Fruit fly (Drosophila melanogaster) whole organism, embryonic: Measurements from ENCODE around the gene Tctp.
A peak's percentile ranks its signal among the peaks of the same experiment; 100 is the strongest.

Experiments used
- ATbp ChIP-seq: fragments of 200-800 bp; sonication (Bioruptor generic); optimal IDR thresholded peaks from 2 replicates; lab custom pipeline; 2017; ENCODE audit warnings: missing biosample characterization, mild to moderate bottlenecking, missing genetic modification characterization, missing genetic modification reagents
- Abd-B ChIP-seq: fragments of 200-800 bp; sonication (Bioruptor generic); optimal IDR thresholded peaks from 2 replicates; lab custom pipeline; 2018; ENCODE audit warnings: missing biosample characterization, mild to moderate bottlenecking, missing genetic modification characterization, moderate library complexity
- CG10267 ChIP-seq: fragments of 200-800 bp; sonication (Bioruptor generic); optimal IDR thresholded peaks from 2 replicates; lab custom pipeline; 2018; ENCODE audit warnings: missing biosample characterization, mild to moderate bottlenecking, missing genetic modification characterization, moderate library complexity
- CG10366 ChIP-seq: fragments of 200-800 bp; sonication (Bioruptor generic); IDR thresholded peaks from 2 replicates; pipeline ENCODE4 v1.3.6; 2022; ENCODE audit warnings: missing biosample characterization, missing genetic modification characterization
- CG10462 ChIP-seq: fragments of 200-800 bp; sonication (Bioruptor generic); optimal IDR thresholded peaks from 2 replicates; lab custom pipeline; 2016; ENCODE audit warnings: missing biosample characterization, missing genetic modification characterization
- CG10979 ChIP-seq: fragments of 200-800 bp; sonication (Bioruptor generic); optimal IDR thresholded peaks from 2 replicates; lab custom pipeline; 2018; ENCODE audit warnings: missing biosample characterization, mild to moderate bottlenecking, missing genetic modification characterization, moderate library complexity
- CG11456 ChIP-seq: fragments of 200-800 bp; sonication (Bioruptor generic); IDR thresholded peaks from 3 replicates; pipeline ENCODE4 v1.3.6; 2022; ENCODE audit warnings: missing biosample characterization, missing genetic modification characterization
- CG12299 ChIP-seq: fragments of 200-800 bp; sonication (Bioruptor generic); optimal IDR thresholded peaks from 2 replicates; lab custom pipeline; 2018; ENCODE audit warnings: missing biosample characterization, mild to moderate bottlenecking, missing genetic modification characterization
- CG12659 ChIP-seq: fragments of 200-800 bp; sonication (Bioruptor generic); optimal IDR thresholded peaks from 3 replicates; lab custom pipeline; 2017; ENCODE audit warnings: mild to moderate bottlenecking, missing biosample characterization, missing genetic modification reagents, missing genetic modification characterization
- CG12942 ChIP-seq: fragments of 200-800 bp; sonication (Bioruptor generic); optimal IDR thresholded peaks from 3 replicates; lab custom pipeline; 2016; ENCODE audit warnings: missing biosample characterization, missing genetic modification characterization
- CG16813 ChIP-seq: fragments of 200-800 bp; sonication (Bioruptor generic); IDR thresholded peaks from 3 replicates; pipeline ENCODE4 v1.3.6; 2022; ENCODE audit warnings: missing biosample characterization, missing genetic modification characterization; ENCODE audit not compliant: partially characterized antibody
- CG17612 ChIP-seq: fragments of 200-800 bp; sonication (Bioruptor generic); IDR thresholded peaks from 2 replicates; pipeline ENCODE4 v1.3.6; 2022; ENCODE audit warnings: missing biosample characterization, missing genetic modification characterization
- CG17802 ChIP-seq: fragments of 200-800 bp; sonication (Bioruptor generic); optimal IDR thresholded peaks from 2 replicates; lab custom pipeline; 2018; ENCODE audit warnings: missing biosample characterization, mild to moderate bottlenecking, missing genetic modification characterization, moderate library complexity
- CG17912 ChIP-seq: fragments of 200-800 bp; sonication (Bioruptor generic); optimal IDR thresholded peaks from 2 replicates; lab custom pipeline; 2018; ENCODE audit warnings: missing biosample characterization, mild to moderate bottlenecking, missing genetic modification characterization
- CG2712 ChIP-seq: fragments of 200-800 bp; optimal IDR thresholded peaks from 3 replicates; lab custom pipeline; 2019; ENCODE audit warnings: missing biosample characterization, mild to moderate bottlenecking, missing genetic modification characterization, moderate library complexity
- CG31365 ChIP-seq: fragments of 200-800 bp; sonication (Bioruptor generic); optimal IDR thresholded peaks from 2 replicates; lab custom pipeline; 2018; ENCODE audit warnings: missing biosample characterization, mild to moderate bottlenecking, missing genetic modification characterization
- CG33557 ChIP-seq: fragments of 200-800 bp; sonication (Bioruptor generic); optimal IDR thresholded peaks from 2 replicates; lab custom pipeline; 2019; ENCODE audit warnings: missing biosample characterization, mild to moderate bottlenecking, missing genetic modification characterization, moderate library complexity
- CG4328 ChIP-seq: fragments of 200-800 bp; sonication (Bioruptor generic); optimal IDR thresholded peaks from 3 replicates; lab custom pipeline; 2017; ENCODE audit warnings: missing biosample characterization, missing genetic modification reagents, missing genetic modification characterization
- CG43689 ChIP-seq: fragments of 200-800 bp; sonication (Bioruptor generic); IDR thresholded peaks from 2 replicates; pipeline ENCODE4 v1.3.6; 2022; ENCODE audit warnings: missing biosample characterization, missing genetic modification characterization
- CG4730 ChIP-seq: fragments of 200-800 bp; sonication (Bioruptor generic); IDR thresholded peaks from 2 replicates; pipeline ENCODE4 v1.3.6; 2022; ENCODE audit warnings: missing biosample characterization, missing genetic modification characterization
- CG8089 ChIP-seq: fragments of 200-800 bp; sonication (Bioruptor generic); optimal IDR thresholded peaks from 3 replicates; lab custom pipeline; 2016; ENCODE audit warnings: missing biosample characterization, missing genetic modification characterization
- CG8290 ChIP-seq, 3 experiments: fragments of 200-800 bp; sonication (Bioruptor generic); optimal IDR thresholded peaks; 2 replicates each; lab custom pipeline; 2016 to 2019; ENCODE audit warnings: missing biosample characterization in 3 of 3, missing genetic modification characterization in 3 of 3, mild to moderate bottlenecking in 2 of 3, moderate library complexity in 1 of 3
- CG8478 ChIP-seq: fragments of >200 bp; optimal IDR thresholded peaks from 2 replicates; lab custom pipeline; 2018
- CG9609 ChIP-seq: fragments of 200-800 bp; sonication (Bioruptor generic); optimal IDR thresholded peaks from 3 replicates; lab custom pipeline; 2016; ENCODE audit warnings: missing biosample characterization, missing genetic modification characterization
- CG9727 ChIP-seq: fragments of 200-800 bp; sonication (Bioruptor generic); optimal IDR thresholded peaks from 3 replicates; lab custom pipeline; 2017; ENCODE audit warnings: missing biosample characterization, mild to moderate bottlenecking, missing genetic modification characterization
- CHES-1-like ChIP-seq: fragments of 200-800 bp; sonication (Bioruptor generic); optimal IDR thresholded peaks from 2 replicates; lab custom pipeline; 2016; ENCODE audit warnings: missing biosample characterization, missing genetic modification characterization
- Dref ChIP-seq: fragments of 200-800 bp; sonication (Bioruptor generic); IDR thresholded peaks from 2 replicates; pipeline ENCODE4 v1.3.6; 2022; ENCODE audit warnings: missing biosample characterization, missing genetic modification characterization
- Fer1 ChIP-seq: fragments of 200-800 bp; sonication (Bioruptor generic); optimal IDR thresholded peaks from 2 replicates; lab custom pipeline; 2017; ENCODE audit warnings: missing biosample characterization, mild to moderate bottlenecking, missing genetic modification characterization
- H15 ChIP-seq: fragments of 200-800 bp; sonication (Bioruptor generic); IDR thresholded peaks from 3 replicates; pipeline ENCODE4 v1.3.6; 2022; ENCODE audit warnings: missing biosample characterization, missing genetic modification characterization
- Hmr ChIP-seq: fragments of 200-800 bp; sonication (Bioruptor generic); optimal IDR thresholded peaks from 3 replicates; lab custom pipeline; 2017; ENCODE audit warnings: mild to moderate bottlenecking, missing biosample characterization, missing genetic modification reagents, missing genetic modification characterization
- Hmx ChIP-seq: fragments of 200-800 bp; sonication (Bioruptor generic); optimal IDR thresholded peaks from 2 replicates; lab custom pipeline; 2016; ENCODE audit warnings: missing biosample characterization, missing genetic modification characterization
- Hr39 ChIP-seq: fragments of >200 bp; optimal IDR thresholded peaks from 2 replicates; lab custom pipeline; 2017
- Lhr ChIP-seq: fragments of 200-800 bp; sonication (Bioruptor generic); optimal IDR thresholded peaks from 3 replicates; lab custom pipeline; 2017; ENCODE audit warnings: mild to moderate bottlenecking, missing biosample characterization, missing genetic modification reagents, missing genetic modification characterization
- Nf-YC ChIP-seq: fragments of 200-800 bp; optimal IDR thresholded peaks from 3 replicates; lab custom pipeline; 2019; ENCODE audit warnings: missing biosample characterization, mild to moderate bottlenecking, missing genetic modification characterization, moderate library complexity
- Ptx1 ChIP-seq: fragments of 200-800 bp; sonication (Bioruptor generic); IDR thresholded peaks from 2 replicates; pipeline ENCODE4 v1.3.6; 2022; ENCODE audit warnings: missing biosample characterization, missing genetic modification characterization
- Sin3A ChIP-seq: fragments of >200 bp; optimal IDR thresholded peaks from 2 replicates; lab custom pipeline; 2018
- Spps ChIP-seq: fragments of 200-800 bp; sonication (Bioruptor generic); optimal IDR thresholded peaks from 2 replicates; lab custom pipeline; 2018; ENCODE audit warnings: missing biosample characterization, mild to moderate bottlenecking, missing genetic modification characterization
- Sry-δ ChIP-seq: fragments of 200-800 bp; sonication (Bioruptor generic); optimal IDR thresholded peaks from 2 replicates; lab custom pipeline; 2016; ENCODE audit warnings: missing biosample characterization, missing genetic modification characterization
- Xrp1 ChIP-seq: fragments of 200-800 bp; sonication (Bioruptor generic); IDR thresholded peaks from 2 replicates; pipeline ENCODE4 v1.3.6; 2022; ENCODE audit warnings: missing biosample characterization, missing genetic modification characterization
- caup ChIP-seq: fragments of 200-800 bp; sonication (Bioruptor generic); optimal IDR thresholded peaks from 3 replicates; lab custom pipeline; 2017; ENCODE audit warnings: missing biosample characterization, mild to moderate bottlenecking, missing genetic modification characterization, moderate library complexity; ENCODE audit not compliant: severe bottlenecking
- cg ChIP-seq: fragments of 200-800 bp; sonication (Bioruptor generic); optimal IDR thresholded peaks from 3 replicates; lab custom pipeline; 2019; ENCODE audit warnings: missing biosample characterization, mild to moderate bottlenecking, missing genetic modification characterization, moderate library complexity
- eyg ChIP-seq: fragments of 200-800 bp; sonication (Bioruptor generic); optimal IDR thresholded peaks from 3 replicates; lab custom pipeline; 2016; ENCODE audit warnings: missing biosample characterization, missing genetic modification characterization
- jing ChIP-seq: fragments of 200-800 bp; sonication (Bioruptor generic); optimal IDR thresholded peaks from 2 replicates; lab custom pipeline; 2018; ENCODE audit warnings: missing biosample characterization, mild to moderate bottlenecking, missing genetic modification characterization
- knrl ChIP-seq: fragments of 200-800 bp; sonication (Bioruptor generic); IDR thresholded peaks from 3 replicates; pipeline ENCODE4 v1.3.6; 2022; ENCODE audit warnings: missing biosample characterization, missing genetic modification characterization; ENCODE audit not compliant: partially characterized antibody
- odd ChIP-seq: fragments of 200-800 bp; sonication (Bioruptor generic); optimal IDR thresholded peaks from 2 replicates; lab custom pipeline; 2017; ENCODE audit warnings: missing biosample characterization, mild to moderate bottlenecking, missing genetic modification characterization
- p53 ChIP-seq: fragments of 200-800 bp; sonication (Bioruptor generic); optimal IDR thresholded peaks from 2 replicates; lab custom pipeline; 2016; ENCODE audit warnings: missing biosample characterization, missing genetic modification characterization
- pum ChIP-seq: fragments of 200-800 bp; sonication (Bioruptor generic); optimal IDR thresholded peaks from 2 replicates; lab custom pipeline; 2016; ENCODE audit warnings: missing biosample characterization, missing genetic modification characterization
- sna ChIP-seq: fragments of 200-800 bp; sonication (Bioruptor generic); IDR thresholded peaks from 2 replicates; pipeline ENCODE4 v1.3.6; 2022; ENCODE audit warnings: missing biosample characterization, missing genetic modification characterization; ENCODE audit not compliant: partially characterized antibody
- tgo ChIP-seq: fragments of 200-800 bp; sonication (Bioruptor generic); IDR thresholded peaks from 3 replicates; pipeline ENCODE4 v1.3.6; 2022; ENCODE audit warnings: missing biosample characterization, missing genetic modification characterization

The Tctp gene

dm6 chr3R:11211291-11212061 lies 1.4 kb downstream of the Tctp start (continued):
- TF ChIP-seq cg (GFP tag; lab: Kevin White, UChicago) (peak; percentile 23), CG9727 (GFP tag; lab: Kevin White, UChicago) (peak; percentile 61), odd (no peak), jing (GFP tag; lab: Kevin White, UChicago) (no peak), Lhr (no peak), CG12299 (tag; lab: Kevin White, UChicago) (peak; percentile 33), CG9609 (GFP tag; lab: Kevin White, UChicago) (peak; percentile 62), Abd-B (peak; percentile 76), CG10267 (tag; lab: Kevin White, UChicago) (peak; percentile 53), ATbp (peak; percentile 36), knrl (0 out of 3 replicates have a peak, but pooled peaks have one; percentile 13), CG43689 (no peak), eyg (GFP tag; lab: Kevin White, UChicago) (peak; percentile 29), Spps (no peak), CG8089 (peak; percentile 19), Hmr (GFP tag; lab: Kevin White, UChicago) (peak; percentile 76), CG12942 (peak; percentile 61), CG33557 (peak; percentile 27), CG12659 (GFP tag; lab: Kevin White, UChicago) (peak; percentile 76), CG8478 (no peak), CG10462 (GFP tag; lab: Kevin White, UChicago) (no peak), Fer1 (GFP tag; lab: Kevin White, UChicago) (peak; percentile 63), CG17612 (GFP tag; lab: Robert Waterston, UW) (peak; percentile 76), sna (GFP tag; lab: Robert Waterston, UW) (no peak), CG8290 (GFP tag; optimal IDR thresholded peaks at IDR 0.05; lab: Kevin White, UChicago) (peak; percentile 62), CG8290 (tag; optimal IDR thresholded peaks at IDR 0.05; lab: Kevin White, UChicago) (peak in 1 of 2 experiments; percentile 81), CG17802 (tag; lab: Kevin White, UChicago) (peak; percentile 38), Sin3A (lab: Kevin White, UChicago) (no peak), Ptx1 (GFP tag; lab: Robert Waterston, UW) (peak; percentile 81), CG2712 (peak; percentile 72), p53 (GFP tag; lab: Kevin White, UChicago) (no peak), pum (peak; percentile 67), CG4730 (peak; percentile 56; the same call in 1 of the 2 replicates), Hmx (GFP tag; lab: Kevin White, UChicago) (no peak), Nf-YC (peak; percentile 71), CG16813 (GFP tag; lab: Robert Waterston, UW) (no peak), CG4328 (GFP tag; lab: Kevin White, UChicago) (no peak), CG11456 (GFP tag; lab: Robert Waterston, UW) (peak; percentile 86), Xrp1 (peak; percentile 77), tgo (peak; percentile 79), Dref (GFP tag; lab: Robert Waterston, UW) (peak; percentile 18; the same call in 1 of the 2 replicates), Hr39 (lab: Kevin White, UChicago) (no peak), CG10979 (tag; lab: Kevin White, UChicago) (peak; percentile 50), CG31365 (tag; lab: Kevin White, UChicago) (no peak), CG10366 (GFP tag; lab: Robert Waterston, UW) (peak; percentile 75), H15 (peak; percentile 65; the same call in 2 of the 3 replicates), CHES-1-like (GFP tag; lab: Kevin White, UChicago) (peak; percentile 56), Sry-δ (GFP tag; lab: Kevin White, UChicago) (peak; percentile 34), caup (GFP tag; lab: Kevin White, UChicago) (peak; percentile 56), CG17912 (no peak)
